Fruit fly (Drosophila melanogaster): ENCODE results near the gene Gr97a.

DNA sequence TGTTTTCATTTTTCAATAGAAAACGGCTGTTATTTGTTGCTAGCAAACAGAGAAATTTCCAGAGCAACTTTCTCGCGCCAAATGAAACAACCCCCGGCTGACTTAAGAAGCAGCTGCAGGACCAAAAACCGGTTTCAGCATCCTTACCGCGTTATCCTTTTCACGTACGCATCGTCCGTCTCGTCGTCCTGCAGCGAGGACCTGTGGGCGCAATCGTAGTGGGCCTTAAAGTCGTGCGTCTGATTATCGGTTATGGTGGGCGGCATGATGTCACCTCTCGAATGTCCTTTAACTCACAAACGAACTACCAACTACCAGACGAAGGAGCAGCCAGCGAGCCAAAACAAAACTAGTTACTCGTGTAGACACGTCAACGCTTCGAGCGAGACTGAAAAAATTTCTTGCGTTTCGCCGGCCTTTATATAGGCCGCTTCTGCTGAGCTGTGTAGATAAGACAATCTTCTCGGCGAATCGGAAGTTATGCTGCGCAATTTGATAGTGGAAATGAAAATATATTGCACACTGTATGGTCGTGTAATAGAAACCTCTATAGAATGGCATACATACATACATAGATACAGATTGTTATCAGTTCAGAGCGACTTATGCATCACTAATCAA, 13.3 kb downstream of the Gr97a start:
- TF ChIP-seq CG7101 (tag; optimal IDR thresholded peaks at IDR 0.05) (no peak), cnc (optimal IDR thresholded peaks at IDR 0.05) (no peak), CG14711 (tag; optimal IDR thresholded peaks at IDR 0.05) (no peak), cic (GFP tag; optimal IDR thresholded peaks at IDR 0.05) (no peak)
